Fruit fly (Drosophila melanogaster) whole organism, embryonic: Measurements from ENCODE around the gene ich.

ENCODE experiments used
- Ada2b ChIP-seq: fragments of 200-800 bp; sonication (Bioruptor generic); IDR thresholded peaks from 2 replicates; pipeline ENCODE4 v1.3.6; 2022; ENCODE audit warnings: missing biosample characterization, missing genetic modification characterization
- Asciz ChIP-seq: fragments of 200-800 bp; sonication (Bioruptor generic); optimal IDR thresholded peaks from 2 replicates; lab custom pipeline; 2017; ENCODE audit warnings: missing biosample characterization, mild to moderate bottlenecking, missing genetic modification characterization, missing genetic modification reagents
- CG10209 ChIP-seq: fragments of 200-800 bp; sonication (Bioruptor generic); optimal IDR thresholded peaks from 3 replicates; lab custom pipeline; 2017; ENCODE audit warnings: missing biosample characterization, mild to moderate bottlenecking, missing genetic modification characterization, missing genetic modification reagents
- CG10267 ChIP-seq: fragments of 200-800 bp; sonication (Bioruptor generic); optimal IDR thresholded peaks from 2 replicates; lab custom pipeline; 2018; ENCODE audit warnings: missing biosample characterization, mild to moderate bottlenecking, missing genetic modification characterization, moderate library complexity
- CG10321 ChIP-seq: fragments of 200-800 bp; sonication (Bioruptor generic); IDR thresholded peaks from 2 replicates; pipeline ENCODE4 v1.3.6; 2022; ENCODE audit warnings: missing biosample characterization, missing genetic modification characterization
- CG10543 ChIP-seq: fragments of 200-800 bp; sonication (Bioruptor generic); optimal IDR thresholded peaks from 3 replicates; lab custom pipeline; 2017; ENCODE audit warnings: missing biosample characterization, mild to moderate bottlenecking, missing genetic modification characterization, moderate library complexity
- CG1233 ChIP-seq: fragments of 200-800 bp; sonication (Bioruptor generic); optimal IDR thresholded peaks from 4 replicates; lab custom pipeline; 2018; ENCODE audit warnings: missing biosample characterization, mild to moderate bottlenecking, missing genetic modification characterization
- CG13296 ChIP-seq: fragments of 200-800 bp; sonication (Bioruptor generic); optimal IDR thresholded peaks from 3 replicates; lab custom pipeline; 2018; ENCODE audit warnings: missing biosample characterization, mild to moderate bottlenecking, missing genetic modification characterization
- CG13624 ChIP-seq: fragments of 200-800 bp; sonication (Bioruptor generic); optimal IDR thresholded peaks from 2 replicates; lab custom pipeline; 2016; ENCODE audit warnings: missing biosample characterization, missing genetic modification characterization
- CG14050 ChIP-seq: fragments of 200-800 bp; sonication (Bioruptor generic); IDR thresholded peaks from 3 replicates; pipeline ENCODE4 v1.3.6; 2022; ENCODE audit warnings: missing biosample characterization, missing genetic modification characterization
- CG14710 ChIP-seq: fragments of 200-800 bp; sonication (Bioruptor generic); optimal IDR thresholded peaks from 3 replicates; lab custom pipeline; 2019; ENCODE audit warnings: missing biosample characterization, mild to moderate bottlenecking, missing genetic modification characterization, moderate library complexity
- CG15696 ChIP-seq: fragments of 200-800 bp; sonication (Bioruptor generic); optimal IDR thresholded peaks from 2 replicates; lab custom pipeline; 2019; ENCODE audit warnings: missing biosample characterization, mild to moderate bottlenecking, missing genetic modification characterization, moderate library complexity
- CG16779 ChIP-seq: fragments of 200-800 bp; sonication (Bioruptor generic); IDR thresholded peaks from 2 replicates; pipeline ENCODE4 v1.3.6; 2022; ENCODE audit warnings: missing biosample characterization, missing genetic modification characterization
- CG17359 ChIP-seq: fragments of 200-800 bp; sonication (Bioruptor generic); optimal IDR thresholded peaks from 3 replicates; lab custom pipeline; 2018; ENCODE audit warnings: missing biosample characterization, mild to moderate bottlenecking, missing genetic modification characterization, moderate library complexity
- CG17829 ChIP-seq: fragments of 200-800 bp; optimal IDR thresholded peaks from 2 replicates; lab custom pipeline; 2019; ENCODE audit warnings: missing biosample characterization, mild to moderate bottlenecking, missing genetic modification characterization, moderate library complexity
- CG18011 ChIP-seq: fragments of 200-800 bp; sonication (Bioruptor generic); optimal IDR thresholded peaks from 2 replicates; lab custom pipeline; 2017; ENCODE audit warnings: missing biosample characterization, missing genetic modification characterization, mild to moderate bottlenecking, moderate library complexity, missing genotype
- CG18262 ChIP-seq: fragments of 200-800 bp; optimal IDR thresholded peaks from 3 replicates; lab custom pipeline; 2019; ENCODE audit warnings: missing biosample characterization, mild to moderate bottlenecking, missing genetic modification characterization, moderate library complexity
- CG2712 ChIP-seq: fragments of 200-800 bp; optimal IDR thresholded peaks from 3 replicates; lab custom pipeline; 2019; ENCODE audit warnings: missing biosample characterization, mild to moderate bottlenecking, missing genetic modification characterization, moderate library complexity
- CG30431 ChIP-seq: fragments of 200-800 bp; sonication (Bioruptor generic); optimal IDR thresholded peaks from 2 replicates; lab custom pipeline; 2017; ENCODE audit warnings: missing biosample characterization, missing genetic modification characterization
- CG32772 ChIP-seq: fragments of 200-800 bp; sonication (Bioruptor generic); IDR thresholded peaks from 2 replicates; pipeline ENCODE4 v1.3.6; 2022; ENCODE audit warnings: missing biosample characterization, missing genetic modification characterization
- CG4730 ChIP-seq: fragments of 200-800 bp; sonication (Bioruptor generic); IDR thresholded peaks from 2 replicates; pipeline ENCODE4 v1.3.6; 2022; ENCODE audit warnings: missing biosample characterization, missing genetic modification characterization
- CG6689 ChIP-seq: fragments of 200-800 bp; sonication (Bioruptor generic); IDR thresholded peaks from 2 replicates; pipeline ENCODE4 v1.3.6; 2022; ENCODE audit warnings: missing biosample characterization, missing genetic modification characterization
- CG6854 ChIP-seq: fragments of 200-800 bp; sonication (Bioruptor generic); optimal IDR thresholded peaks from 3 replicates; lab custom pipeline; 2017; ENCODE audit warnings: missing biosample characterization, mild to moderate bottlenecking, missing genetic modification characterization
- CG7271 ChIP-seq: fragments of 200-800 bp; sonication (Bioruptor generic); optimal IDR thresholded peaks from 2 replicates; lab custom pipeline; 2018; ENCODE audit warnings: missing biosample characterization, mild to moderate bottlenecking, missing genetic modification characterization, moderate library complexity
- CG7745 ChIP-seq: fragments of 200-800 bp; sonication (Bioruptor generic); optimal IDR thresholded peaks from 2 replicates; lab custom pipeline; 2018; ENCODE audit warnings: missing biosample characterization, mild to moderate bottlenecking, missing genetic modification characterization, moderate library complexity
- CG7963 ChIP-seq: fragments of 200-800 bp; sonication (Bioruptor generic); IDR thresholded peaks from 3 replicates; pipeline ENCODE4 v1.3.6; 2022; ENCODE audit warnings: missing biosample characterization, missing genetic modification characterization; ENCODE audit not compliant: partially characterized antibody
- CG9437 ChIP-seq: fragments of 200-800 bp; sonication (Bioruptor generic); optimal IDR thresholded peaks from 2 replicates; lab custom pipeline; 2018; ENCODE audit warnings: missing biosample characterization, mild to moderate bottlenecking, missing genetic modification characterization
- CG9727 ChIP-seq: fragments of 200-800 bp; sonication (Bioruptor generic); optimal IDR thresholded peaks from 3 replicates; lab custom pipeline; 2017; ENCODE audit warnings: missing biosample characterization, mild to moderate bottlenecking, missing genetic modification characterization
- CG9797 ChIP-seq: fragments of 200-800 bp; sonication (Bioruptor generic); optimal IDR thresholded peaks from 3 replicates; lab custom pipeline; 2018; ENCODE audit warnings: missing biosample characterization, mild to moderate bottlenecking, missing genetic modification characterization
- D19B ChIP-seq: fragments of 200-800 bp; sonication (Bioruptor generic); optimal IDR thresholded peaks from 2 replicates; lab custom pipeline; 2017; ENCODE audit warnings: missing biosample characterization, mild to moderate bottlenecking, missing genetic modification characterization
- Dip3 ChIP-seq: fragments of 200-800 bp; sonication (Bioruptor generic); optimal IDR thresholded peaks from 3 replicates; lab custom pipeline; 2016; ENCODE audit warnings: missing biosample characterization, missing genetic modification characterization
- Ets65A ChIP-seq: fragments of 200-800 bp; sonication (Bioruptor generic); peaks from one replicate; lab custom pipeline; 2016; ENCODE audit warnings: missing biosample characterization, missing genetic modification characterization
- HLH54F ChIP-seq: fragments of 200-800 bp; sonication (Bioruptor generic); optimal IDR thresholded peaks from 3 replicates; lab custom pipeline; 2016; ENCODE audit warnings: missing biosample characterization, missing genetic modification characterization
- Hey ChIP-seq: fragments of 200-800 bp; sonication (Bioruptor generic); optimal IDR thresholded peaks from 3 replicates; lab custom pipeline; 2018; ENCODE audit warnings: missing biosample characterization, mild to moderate bottlenecking, missing genetic modification characterization
- HmgZ ChIP-seq: fragments of 200-800 bp; sonication (Bioruptor generic); optimal IDR thresholded peaks from 2 replicates; lab custom pipeline; 2018; ENCODE audit warnings: missing biosample characterization, mild to moderate bottlenecking, missing genetic modification characterization
- MESR4 ChIP-seq: fragments of 200-800 bp; sonication (Bioruptor generic); optimal IDR thresholded peaks from 2 replicates; lab custom pipeline; 2018; ENCODE audit warnings: missing biosample characterization, mild to moderate bottlenecking, missing genetic modification characterization, moderate library complexity
- Mrtf ChIP-seq: fragments of 200-800 bp; sonication (Bioruptor generic); IDR thresholded peaks from 3 replicates; pipeline ENCODE4 v1.3.6; 2022; ENCODE audit warnings: missing biosample characterization, missing genetic modification characterization
- Six4 ChIP-seq: fragments of 200-800 bp; sonication (Bioruptor generic); optimal IDR thresholded peaks from 2 replicates; lab custom pipeline; 2016; ENCODE audit warnings: missing biosample characterization, missing genetic modification characterization
- Ssrp ChIP-seq: fragments of 200-800 bp; sonication (Bioruptor generic); optimal IDR thresholded peaks from 2 replicates; lab custom pipeline; 2018; ENCODE audit warnings: missing biosample characterization, mild to moderate bottlenecking, missing genetic modification characterization, moderate library complexity
- Xbp1 ChIP-seq: fragments of 200-800 bp; sonication (Bioruptor generic); optimal IDR thresholded peaks from 3 replicates; lab custom pipeline; 2016; ENCODE audit warnings: missing biosample characterization, mild to moderate bottlenecking, missing genetic modification characterization
- dan ChIP-seq: fragments of 200-800 bp; sonication (Bioruptor generic); IDR thresholded peaks from 2 replicates; pipeline ENCODE4 v1.3.6; 2022; ENCODE audit warnings: missing biosample characterization, missing genetic modification characterization
- eyg ChIP-seq: fragments of 200-800 bp; sonication (Bioruptor generic); optimal IDR thresholded peaks from 3 replicates; lab custom pipeline; 2016; ENCODE audit warnings: missing biosample characterization, missing genetic modification characterization
- gcm ChIP-seq: fragments of 200-800 bp; sonication (Bioruptor generic); optimal IDR thresholded peaks from 2 replicates; lab custom pipeline; 2019; ENCODE audit warnings: missing biosample characterization, mild to moderate bottlenecking, missing genetic modification characterization, moderate library complexity
- her ChIP-seq: fragments of 200-800 bp; sonication (Bioruptor generic); optimal IDR thresholded peaks from 2 replicates; lab custom pipeline; 2016; ENCODE audit warnings: missing biosample characterization, missing genetic modification characterization
- hth ChIP-seq: fragments of >200 bp; optimal IDR thresholded peaks from 2 replicates; lab custom pipeline; 2017; ENCODE audit warnings: inconsistent platforms
- ken ChIP-seq: fragments of 200-800 bp; sonication (Bioruptor generic); IDR thresholded peaks from 3 replicates; pipeline ENCODE4 v1.3.6; 2022; ENCODE audit warnings: missing biosample characterization, missing genetic modification characterization
- klu ChIP-seq: fragments of 200-800 bp; sonication (Bioruptor generic); IDR thresholded peaks from 2 replicates; pipeline ENCODE4 v1.3.6; 2022; ENCODE audit warnings: missing biosample characterization, missing genetic modification characterization
- trem ChIP-seq: fragments of 200-800 bp; optimal IDR thresholded peaks from 3 replicates; lab custom pipeline; 2019; ENCODE audit warnings: missing biosample characterization, mild to moderate bottlenecking, missing genetic modification characterization, moderate library complexity
- unpg ChIP-seq: fragments of 200-800 bp; sonication (Bioruptor generic); optimal IDR thresholded peaks from 3 replicates; lab custom pipeline; 2018; ENCODE audit warnings: missing biosample characterization, mild to moderate bottlenecking, missing genetic modification characterization, moderate library complexity

The ich gene

DNA sequence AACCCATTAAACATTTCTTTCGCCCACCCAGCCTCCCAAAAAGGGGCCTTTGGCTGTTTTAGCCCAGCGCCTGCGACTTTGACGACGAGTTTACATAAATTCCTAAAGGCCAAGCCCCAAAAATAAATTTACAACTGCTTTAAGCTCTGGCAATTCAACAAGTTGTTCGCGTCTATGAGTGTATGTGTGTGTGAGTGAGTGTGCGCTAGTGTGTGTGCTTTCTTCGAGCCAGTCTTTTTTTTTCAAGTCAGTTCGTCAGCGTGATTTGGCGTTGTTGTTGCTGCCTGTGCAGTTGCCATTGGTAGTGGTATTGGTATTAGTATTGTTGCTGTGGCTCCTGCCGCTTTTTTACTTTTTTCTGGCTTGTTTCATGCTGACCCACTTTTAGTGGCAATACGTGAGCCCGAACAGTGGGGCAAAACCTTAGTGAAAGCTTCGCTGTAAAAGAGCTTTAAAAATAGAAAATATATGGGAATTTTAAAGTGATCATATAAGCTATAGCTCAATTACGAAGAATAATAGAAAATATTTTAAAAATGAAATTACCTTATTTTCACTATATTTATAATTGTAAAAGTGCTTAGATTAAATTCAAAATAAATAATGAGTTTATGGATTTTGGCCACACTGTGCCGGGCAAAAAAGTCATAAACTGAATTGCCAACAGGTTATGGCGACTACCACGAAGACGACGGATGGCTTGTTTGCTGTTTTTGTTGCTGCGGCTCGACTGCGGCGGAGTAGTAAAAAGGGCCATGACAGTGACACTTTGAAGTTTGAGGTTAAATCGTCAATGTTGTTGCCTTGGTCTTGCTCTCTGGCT, 17.1 kb downstream of the ich start (continued):
- peak; percentile 86 for TF ChIP-seq CG17829 (tag; lab: Kevin White, UChicago)
- peak; percentile 88 for TF ChIP-seq CG17359 (tag; lab: Kevin White, UChicago)
- TF ChIP-seq CG14710 (tag; lab: Kevin White, UChicago), result peak; percentile 81
- TF ChIP-seq Dip3 (GFP tag; lab: Kevin White, UChicago), result no peak
- TF ChIP-seq trem (tag; lab: Kevin White, UChicago), result peak; percentile 66
- TF ChIP-seq Ets65A (GFP tag; lab: Kevin White, UChicago), result peak; percentile 90
- TF ChIP-seq CG30431 (GFP tag; lab: Kevin White, UChicago), result peak; percentile 63
- TF ChIP-seq CG1233 (GFP tag; lab: Kevin White, UChicago), result peak; percentile 74
- peak; percentile 87 for TF ChIP-seq gcm (GFP tag; lab: Kevin White, UChicago)
- TF ChIP-seq ken (GFP tag; lab: Robert Waterston, UW), result peak; percentile 73
- peak; percentile 78 for TF ChIP-seq CG10209 (GFP tag; lab: Kevin White, UChicago)
- peak; percentile 83 for TF ChIP-seq Ada2b (GFP tag; lab: Robert Waterston, UW)
- no peak for TF ChIP-seq CG9797 (GFP tag; lab: Kevin White, UChicago)
- peak; percentile 69; the same call in 2 of the 3 replicates for TF ChIP-seq CG14050 (GFP tag; lab: Robert Waterston, UW)
- TF ChIP-seq MESR4 (GFP tag; lab: Kevin White, UChicago), result no peak
- no peak for TF ChIP-seq CG13624 (GFP tag; lab: Kevin White, UChicago)
- TF ChIP-seq HLH54F (GFP tag; lab: Kevin White, UChicago), result no peak
- TF ChIP-seq Hey (tag; lab: Kevin White, UChicago), result no peak
- TF ChIP-seq CG18011, result peak; percentile 59
- TF ChIP-seq HmgZ (tag; lab: Kevin White, UChicago), result peak; percentile 62
- peak; percentile 78 for TF ChIP-seq CG10543 (GFP tag; lab: Kevin White, UChicago)
- TF ChIP-seq Ssrp (tag; lab: Kevin White, UChicago), result peak; percentile 87
- TF ChIP-seq CG10321 (GFP tag; lab: Robert Waterston, UW), result peak; percentile 60; the same call in 1 of the 2 replicates
- TF ChIP-seq CG4730 (GFP tag; lab: Robert Waterston, UW), result peak; percentile 71
- TF ChIP-seq eyg (GFP tag; lab: Kevin White, UChicago), result no peak
- peak; percentile 90 for TF ChIP-seq CG2712 (tag; lab: Kevin White, UChicago)
- no peak for TF ChIP-seq CG7745 (tag; lab: Kevin White, UChicago)
- TF ChIP-seq CG32772 (GFP tag; lab: Robert Waterston, UW), result peak; percentile 61; the same call in 1 of the 2 replicates
- TF ChIP-seq D19B (GFP tag; lab: Kevin White, UChicago), result peak; percentile 25
- peak; percentile 76; the same call in 2 of the 3 replicates for TF ChIP-seq Mrtf (GFP tag; lab: Robert Waterston, UW)
- no peak for TF ChIP-seq her (GFP tag; lab: Kevin White, UChicago)
- TF ChIP-seq klu (GFP tag; lab: Robert Waterston, UW), result peak; percentile 51; the same call in 1 of the 2 replicates
- peak; percentile 67 for TF ChIP-seq CG9727
- TF ChIP-seq CG18262 (tag; lab: Kevin White, UChicago), result peak; percentile 93
- TF ChIP-seq Xbp1 (GFP tag; lab: Kevin White, UChicago), result peak; percentile 83
- peak; percentile 80 for TF ChIP-seq Six4 (GFP tag; lab: Kevin White, UChicago)
- TF ChIP-seq CG15696 (tag; lab: Kevin White, UChicago), result peak; percentile 28
- peak; percentile 75 for TF ChIP-seq Asciz (GFP tag; lab: Kevin White, UChicago)
- peak; percentile 82 for TF ChIP-seq CG10267 (tag; lab: Kevin White, UChicago)
- TF ChIP-seq CG6854 (GFP tag; lab: Kevin White, UChicago), result peak; percentile 41
- no peak; the same call in 1 of the 2 replicates for TF ChIP-seq dan (GFP tag; lab: Robert Waterston, UW)
- TF ChIP-seq CG16779 (GFP tag; lab: Robert Waterston, UW), result no peak
- TF ChIP-seq CG7963 (GFP tag; lab: Robert Waterston, UW), result no peak
- peak; percentile 89 for TF ChIP-seq CG6689 (GFP tag; lab: Robert Waterston, UW)
- TF ChIP-seq CG7271 (tag; lab: Kevin White, UChicago), result no peak
- no peak for TF ChIP-seq hth (lab: Kevin White, UChicago)
- peak; percentile 84 for TF ChIP-seq CG9437 (GFP tag; lab: Kevin White, UChicago)
- TF ChIP-seq CG13296 (GFP tag; lab: Kevin White, UChicago), result peak; percentile 90
- TF ChIP-seq unpg, result peak; percentile 93
